Worm (Caenorhabditis elegans) whole organism, young adult: ENCODE measurements around the gene mspn-1.
A peak's percentile ranks its signal among the peaks of the same experiment; 100 is the strongest.

Source experiments
- B0035.1 ChIP-seq: sonication (generic microtip); optimal IDR thresholded peaks from 2 replicates; lab custom pipeline; 2016; ENCODE audit warnings: missing genetic modification characterization, mild to moderate bottlenecking, missing compliant biosample characterization, missing genotype, missing genetic modification reagents
- C17E4.6 ChIP-seq: fragments of 200-800 bp; sonication (Bioruptor generic); IDR thresholded peaks from 2 replicates; pipeline ENCODE4 v1.3.6; 2022; ENCODE audit warnings: missing genetic modification reagents, missing genetic modification characterization, missing compliant biosample characterization
- F39B2.1 ChIP-seq: fragments of 200-800 bp; sonication (Bioruptor generic); IDR thresholded peaks from 2 replicates; pipeline ENCODE4 v1.3.6; 2022; ENCODE audit warnings: missing genetic modification reagents, missing genetic modification characterization, missing compliant biosample characterization
- F52B5.7 ChIP-seq: sonication (generic microtip); optimal IDR thresholded peaks from 2 replicates; lab custom pipeline; 2016; ENCODE audit warnings: mild to moderate bottlenecking, missing genetic modification characterization, missing compliant biosample characterization
- Y53F4B.3 ChIP-seq: fragments of 200-800 bp; sonication (Bioruptor generic); IDR thresholded peaks from 2 replicates; pipeline ENCODE4 v1.3.6; 2022; ENCODE audit warnings: missing genetic modification reagents, missing genetic modification characterization, missing compliant biosample characterization
- Y53G8AR.9 ChIP-seq: fragments of 200-800 bp; sonication (Bioruptor generic); conservative IDR thresholded peaks from 2 replicates; pipeline ENCODE4 v1.3.6; 2022; ENCODE audit warnings: missing genetic modification reagents, missing genetic modification characterization, missing compliant biosample characterization
- Y67H2A.10 ChIP-seq: fragments of 200-800 bp; sonication (Bioruptor generic); conservative IDR thresholded peaks from 2 replicates; pipeline ENCODE4 v1.3.6; 2022; ENCODE audit warnings: missing genetic modification reagents, missing genetic modification characterization, missing compliant biosample characterization
- atf-7 ChIP-seq: sonication (generic microtip); optimal IDR thresholded peaks from 2 replicates; lab custom pipeline; 2017; ENCODE audit warnings: mild to moderate bottlenecking, missing genetic modification characterization, missing compliant biosample characterization
- athp-1 ChIP-seq: sonication (generic microtip); optimal IDR thresholded peaks from 2 replicates; lab custom pipeline; 2017; ENCODE audit warnings: mild to moderate bottlenecking, missing genetic modification characterization, missing compliant biosample characterization
- ceh-27 ChIP-seq: fragments of 200-800 bp; sonication (Bioruptor generic); optimal IDR thresholded peaks from 2 replicates; lab custom pipeline; 2018; ENCODE audit warnings: mild to moderate bottlenecking, missing genetic modification characterization, moderate library complexity, missing compliant biosample characterization
- dox-1 ChIP-seq: fragments of 200-800 bp; sonication (Bioruptor generic); IDR thresholded peaks from 2 replicates; pipeline ENCODE4 v1.3.6; 2022; ENCODE audit warnings: missing genetic modification reagents, missing genetic modification characterization, missing compliant biosample characterization
- dpff-1 ChIP-seq: sonication (generic microtip); optimal IDR thresholded peaks from 2 replicates; lab custom pipeline; 2017; ENCODE audit warnings: mild to moderate bottlenecking, missing genetic modification characterization, missing compliant biosample characterization
- dpl-1 ChIP-seq: fragments of 150-350 bp; optimal IDR thresholded peaks from 2 replicates; lab custom pipeline; 2014; ENCODE audit warnings: missing biosample characterization, missing genetic modification reagents, missing genetic modification characterization
- egl-18 ChIP-seq: fragments of 200-800 bp; sonication (Bioruptor generic); IDR thresholded peaks from 2 replicates; pipeline ENCODE4 v1.3.6; 2022; ENCODE audit warnings: missing genetic modification reagents, missing genetic modification characterization, missing compliant biosample characterization
- hrde-1 ChIP-seq: sonication (generic microtip); optimal IDR thresholded peaks from 2 replicates; lab custom pipeline; 2016; ENCODE audit warnings: missing genetic modification characterization, mild to moderate bottlenecking, missing compliant biosample characterization, moderate library complexity, missing genotype, missing genetic modification reagents, borderline replicate concordance
- let-607 ChIP-seq, 2 experiments: fragments of 200-800 bp in 1 of 2; sonication (Bioruptor generic) in 1 of 2; sonication (generic microtip) in 1 of 2; optimal IDR thresholded peaks; 2 replicates each; lab custom pipeline; 2016 to 2018; ENCODE audit warnings: mild to moderate bottlenecking in 2 of 2, missing compliant biosample characterization in 2 of 2, missing genetic modification characterization in 2 of 2, moderate library complexity in 2 of 2, missing genotype in 1 of 2
- lin-26 ChIP-seq: fragments of 200-800 bp; sonication (Bioruptor generic); IDR thresholded peaks from 2 replicates; pipeline ENCODE4 v1.3.6; 2022; ENCODE audit warnings: missing genetic modification reagents, missing genetic modification characterization, missing compliant biosample characterization
- lin-35 ChIP-seq, 3 experiments: fragments of 150-350 bp in 2 of 3; sonication (generic microtip) in 1 of 3; optimal IDR thresholded peaks; 2 replicates each; lab custom pipeline; 2014 to 2018; ENCODE audit warnings: missing biosample characterization in 3 of 3, missing genetic modification characterization in 3 of 3, missing genetic modification reagents in 3 of 3
- lsl-1 ChIP-seq: fragments of 200-800 bp; sonication (Bioruptor generic); optimal IDR thresholded peaks from 2 replicates; lab custom pipeline; 2018; ENCODE audit warnings: mild to moderate bottlenecking, missing genetic modification characterization, moderate library complexity, missing compliant biosample characterization
- madf-3 ChIP-seq: fragments of 200-800 bp; sonication (Bioruptor generic); IDR thresholded peaks from 2 replicates; pipeline ENCODE4 v1.3.6; 2022; ENCODE audit warnings: missing genetic modification reagents, missing genetic modification characterization, missing compliant biosample characterization
- madf-6 ChIP-seq: fragments of 200-800 bp; sonication (Bioruptor generic); IDR thresholded peaks from 2 replicates; pipeline ENCODE4 v1.3.6; 2022; ENCODE audit warnings: missing genetic modification reagents, missing genetic modification characterization, missing compliant biosample characterization
- madf-8 ChIP-seq: fragments of 200-800 bp; sonication (Bioruptor generic); conservative IDR thresholded peaks from 2 replicates; pipeline ENCODE4 v1.3.6; 2022; ENCODE audit warnings: missing genetic modification reagents, missing genetic modification characterization, missing compliant biosample characterization
- mes-4 ChIP-seq: sonication (generic microtip); optimal IDR thresholded peaks from 2 replicates; lab custom pipeline; 2016; ENCODE audit warnings: missing genotype, missing genetic modification characterization, missing compliant biosample characterization
- nfya-2 ChIP-seq: fragments of 200-800 bp; sonication (Bioruptor generic); IDR thresholded peaks from 2 replicates; pipeline ENCODE4 v1.3.6; 2022; ENCODE audit warnings: missing genetic modification reagents, missing genetic modification characterization, missing compliant biosample characterization
- nhr-179 ChIP-seq: sonication (generic microtip); optimal IDR thresholded peaks from 2 replicates; lab custom pipeline; 2016; ENCODE audit warnings: mild to moderate bottlenecking, missing genetic modification characterization, missing compliant biosample characterization
- snpc-1.3 ChIP-seq: sonication (generic microtip); optimal IDR thresholded peaks from 2 replicates; lab custom pipeline; 2017; ENCODE audit warnings: missing genetic modification characterization, mild to moderate bottlenecking, missing compliant biosample characterization, antibody characterized with exemption, moderate library complexity, missing genotype, missing genetic modification reagents; ENCODE audit not compliant: insufficient read depth
- tbp1 ChIP-seq: fragments of 200-800 bp; sonication (Bioruptor generic); optimal IDR thresholded peaks from 2 replicates; lab custom pipeline; 2018; ENCODE audit warnings: mild to moderate bottlenecking, missing genetic modification characterization, missing compliant biosample characterization
- tbx-9 ChIP-seq: sonication (generic microtip); optimal IDR thresholded peaks from 2 replicates; lab custom pipeline; 2016; ENCODE audit warnings: borderline replicate concordance, missing genetic modification characterization, inconsistent platforms, missing compliant biosample characterization
- tlf-1 ChIP-seq: fragments of 200-800 bp; sonication (Bioruptor generic); optimal IDR thresholded peaks from 2 replicates; lab custom pipeline; 2018; ENCODE audit warnings: mild to moderate bottlenecking, missing genetic modification characterization, missing compliant biosample characterization
- zim-3 ChIP-seq: sonication (generic microtip); optimal IDR thresholded peaks from 2 replicates; lab custom pipeline; 2017; ENCODE audit warnings: mild to moderate bottlenecking, missing genetic modification characterization, moderate library complexity, missing compliant biosample characterization
- ztf-18 ChIP-seq: sonication (generic microtip); optimal IDR thresholded peaks from 2 replicates; lab custom pipeline; 2016; ENCODE audit warnings: missing genotype, mild to moderate bottlenecking, missing genetic modification characterization, missing compliant biosample characterization
- ztf-28 ChIP-seq: fragments of 200-800 bp; sonication (Bioruptor generic); IDR thresholded peaks from 2 replicates; pipeline ENCODE4 v1.3.6; 2022; ENCODE audit warnings: missing genetic modification reagents, missing genetic modification characterization, missing compliant biosample characterization

mspn-1 gene

ce11 chrIV:10144487-10144886 is 33.3 kb upstream of the mspn-1 start (continued):
- no peak for TF ChIP-seq lsl-1 (GFP tag; lab: Kevin White, UChicago)
- no peak for TF ChIP-seq let-607 (tag; optimal IDR thresholded peaks at IDR 0.05; lab: Kevin White, UChicago)
- no peak for TF ChIP-seq B0035.1 (tag; lab: Kevin White, UChicago)
- TF ChIP-seq Y53G8AR.9 (GFP tag; lab: Robert Waterston, UW) = no peak

ce11 chrIV:10144909-10145308 is 32.9 kb upstream of the mspn-1 start:
- TF ChIP-seq madf-8 (GFP tag; lab: Robert Waterston, UW) = peak; percentile 60
- TF ChIP-seq ztf-28 (GFP tag; lab: Robert Waterston, UW) = no peak
- no peak for TF ChIP-seq Y53G8AR.9 (GFP tag; lab: Robert Waterston, UW)
- TF ChIP-seq lin-35 (GFP tag; optimal IDR thresholded peaks at IDR 0.05; lab: Kevin White, UChicago) = no peak
- TF ChIP-seq madf-6 (GFP tag; lab: Robert Waterston, UW) = peak; percentile 76
- TF ChIP-seq dox-1 (GFP tag; lab: Robert Waterston, UW) = no peak
- TF ChIP-seq madf-3 (GFP tag; lab: Robert Waterston, UW) = no peak
- TF ChIP-seq tlf-1 (GFP tag; lab: Kevin White, UChicago) = no peak
- TF ChIP-seq zim-3 (tag; lab: Kevin White, UChicago) = no peak
- no peak for TF ChIP-seq ztf-18 (tag; lab: Kevin White, UChicago)
- TF ChIP-seq ceh-27 (GFP tag; lab: Kevin White, UChicago) = no peak
- TF ChIP-seq tbp1 (GFP tag; lab: Kevin White, UChicago) = no peak
- no peak for TF ChIP-seq nfya-2 (GFP tag; lab: Robert Waterston, UW)

- no peak for TF ChIP-seq egl-18
- no peak for TF ChIP-seq dpl-1
- no peak for TF ChIP-seq tbx-9
- TF ChIP-seq snpc-1.3 = no peak
- no peak for TF ChIP-seq athp-1 (tag; lab: Kevin White, UChicago)
- TF ChIP-seq F39B2.1 (GFP tag; lab: Robert Waterston, UW) = no peak
- TF ChIP-seq Y53F4B.3 (GFP tag; lab: Robert Waterston, UW) = no peak
- TF ChIP-seq atf-7 (tag; lab: Kevin White, UChicago) = no peak
- TF ChIP-seq Y67H2A.10 (GFP tag; lab: Robert Waterston, UW) = no peak
- no peak for TF ChIP-seq C17E4.6 (GFP tag; lab: Robert Waterston, UW)
- no peak for TF ChIP-seq lin-35 (GFP tag; optimal IDR thresholded peaks at IDR 0.05; lab: Kevin White, UChicago)
- no peak for TF ChIP-seq hrde-1
- no peak for TF ChIP-seq F52B5.7
- no peak for TF ChIP-seq zim-3 (tag; lab: Kevin White, UChicago)
- no peak for TF ChIP-seq nhr-179 (tag; lab: Kevin White, UChicago)
Observed at ce11 chrIV:10146885-10147284, 30.9 kb upstream of the mspn-1 start, which contains the start of gene T14G10.8. T14G10.8 (minus strand) TSS chrIV:10146985.

ce11 chrIV:10148938-10149337 is 28.8 kb upstream of the mspn-1 start, which contains the start of gene pigs-1:
pigs-1 (minus strand) TSS chrIV:10149038.
- TF ChIP-seq dpl-1 = no peak
- TF ChIP-seq mes-4 = no peak
- TF ChIP-seq dpff-1 (tag; lab: Kevin White, UChicago) = no peak
- TF ChIP-seq madf-6 (GFP tag; lab: Robert Waterston, UW) = no peak; the same call in 1 of the 2 replicates
- no peak for TF ChIP-seq lin-26 (GFP tag; lab: Robert Waterston, UW)
- no peak for TF ChIP-seq lsl-1 (GFP tag; lab: Kevin White, UChicago)
